Fruit fly (Drosophila melanogaster): ENCODE data around the gene mts.

Gene mts

DNA sequence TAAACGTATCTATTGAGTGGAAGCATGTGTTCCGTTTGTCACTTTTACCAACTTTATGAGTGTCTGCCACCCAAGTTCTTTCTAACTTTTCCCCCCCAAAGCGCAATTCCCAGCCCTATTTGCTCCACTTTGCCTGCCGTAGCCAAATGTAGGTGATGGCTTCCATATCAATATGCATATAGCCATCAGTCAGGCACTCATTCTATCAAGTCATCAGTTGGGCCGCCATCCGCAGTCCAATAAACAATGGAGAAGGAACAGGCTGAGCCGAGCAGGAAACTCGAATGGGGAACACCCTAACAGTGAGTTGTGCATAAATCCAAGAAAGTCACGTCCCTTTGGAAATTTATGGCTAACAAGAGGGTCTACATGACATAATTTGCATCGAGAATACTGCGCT lies 19.9 kb upstream of the mts start:
- TF ChIP-seq CG8478 (optimal IDR thresholded peaks at IDR 0.05) (no peak), CTCF (optimal IDR thresholded peaks at IDR 0.05) (no peak)

dm6 chr2L:7808886-7809698 lies 18.4 kb upstream of the mts start:
- no peak for TF ChIP-seq CG8478 (optimal IDR thresholded peaks at IDR 0.05)
- TF ChIP-seq CTCF (optimal IDR thresholded peaks at IDR 0.05) = peak; percentile 73 to 76

DNA sequence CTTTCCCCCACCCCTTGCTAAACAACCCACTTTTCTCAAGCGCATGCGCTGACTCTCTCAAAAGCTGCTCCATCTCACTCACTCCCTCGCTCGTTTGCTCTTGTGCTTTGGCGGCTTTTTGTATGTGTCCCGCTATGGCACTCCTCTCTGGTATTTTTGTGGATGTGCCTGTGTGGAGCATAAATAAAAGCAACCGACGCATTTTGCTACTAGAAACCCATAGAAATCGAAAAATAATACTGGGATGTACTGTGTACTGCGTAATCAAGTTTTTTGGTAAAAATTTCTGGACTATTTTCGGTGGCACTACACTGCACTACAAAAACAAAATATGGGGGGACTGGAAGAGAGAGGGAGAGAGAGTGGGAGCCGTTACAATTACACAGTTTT lies 17.8 kb upstream of the mts start:
- no peak for TF ChIP-seq CG8478 (optimal IDR thresholded peaks at IDR 0.05)
- TF ChIP-seq CTCF (optimal IDR thresholded peaks at IDR 0.05) = no peak

DNA sequence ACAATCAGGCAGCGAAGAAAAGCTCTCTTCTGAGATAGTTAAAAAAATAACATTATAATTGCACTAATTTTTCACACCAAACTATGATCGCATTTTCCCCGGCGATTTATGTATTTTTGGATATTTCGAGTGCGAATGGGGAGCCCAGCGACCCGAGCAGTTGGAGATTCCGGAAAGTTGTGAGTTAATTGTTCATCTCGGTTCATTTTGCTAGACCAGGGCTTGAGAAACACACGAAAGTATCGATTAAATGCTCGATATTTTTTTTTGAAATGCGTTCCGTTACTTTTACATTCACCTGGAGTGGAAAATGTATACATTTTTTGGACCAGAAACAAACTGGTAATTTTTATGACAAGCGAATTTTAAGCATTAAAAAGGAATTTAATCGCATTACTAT lies 16.9 kb upstream of the mts start, which contains the start of gene Cdc14:
TSS of gene Cdc14 (minus strand) at position 185 of the 400 bp plus-strand sequence.
- TF ChIP-seq CG8478 (optimal IDR thresholded peaks at IDR 0.05) = no peak
- TF ChIP-seq CTCF (optimal IDR thresholded peaks at IDR 0.05) = peak in 1 of 2 experiments; percentile 1

DNA sequence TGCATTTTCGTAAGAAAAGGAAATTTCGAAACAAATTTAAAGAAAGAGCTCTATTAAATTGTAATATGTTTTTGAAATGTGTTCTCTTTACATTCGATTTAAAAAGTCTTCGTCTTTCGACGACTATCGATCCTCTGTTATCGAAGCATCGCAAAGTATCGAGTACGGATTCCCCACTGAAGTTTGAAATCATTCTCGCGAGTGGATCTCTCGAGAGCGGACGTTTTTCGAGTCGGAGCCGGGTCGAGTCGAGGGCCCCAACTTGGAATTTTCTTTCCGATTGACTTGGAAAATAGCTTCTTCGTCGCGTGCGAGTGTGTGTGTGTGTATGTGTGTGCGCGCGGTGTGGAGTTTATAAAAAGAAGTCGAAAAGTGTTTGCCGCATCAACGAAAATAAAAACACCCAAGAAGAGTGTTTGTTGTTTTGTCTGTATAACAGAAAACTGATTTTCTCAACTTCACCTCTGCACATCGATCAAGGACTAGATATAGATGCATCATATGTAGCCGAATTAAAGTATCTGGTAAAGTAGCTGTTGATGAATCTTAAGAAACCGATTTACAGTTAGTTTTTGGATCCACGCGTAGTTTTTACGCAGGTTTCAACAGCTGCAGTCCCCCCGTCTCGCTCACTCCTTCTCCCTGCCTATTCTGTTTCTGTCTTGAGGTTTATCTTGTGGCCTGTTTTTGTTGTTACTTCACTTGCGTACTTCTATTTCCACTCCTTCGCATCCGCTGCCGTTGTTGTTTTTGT lies 16.0 kb upstream of the mts start, which contains the start of gene LanB1:
TSS of gene LanB1 (plus strand) at position 190 of the 754 bp plus-strand sequence.
- TF ChIP-seq CG8478 (optimal IDR thresholded peaks at IDR 0.05) (no peak), CTCF (optimal IDR thresholded peaks at IDR 0.05) (no peak)

DNA sequence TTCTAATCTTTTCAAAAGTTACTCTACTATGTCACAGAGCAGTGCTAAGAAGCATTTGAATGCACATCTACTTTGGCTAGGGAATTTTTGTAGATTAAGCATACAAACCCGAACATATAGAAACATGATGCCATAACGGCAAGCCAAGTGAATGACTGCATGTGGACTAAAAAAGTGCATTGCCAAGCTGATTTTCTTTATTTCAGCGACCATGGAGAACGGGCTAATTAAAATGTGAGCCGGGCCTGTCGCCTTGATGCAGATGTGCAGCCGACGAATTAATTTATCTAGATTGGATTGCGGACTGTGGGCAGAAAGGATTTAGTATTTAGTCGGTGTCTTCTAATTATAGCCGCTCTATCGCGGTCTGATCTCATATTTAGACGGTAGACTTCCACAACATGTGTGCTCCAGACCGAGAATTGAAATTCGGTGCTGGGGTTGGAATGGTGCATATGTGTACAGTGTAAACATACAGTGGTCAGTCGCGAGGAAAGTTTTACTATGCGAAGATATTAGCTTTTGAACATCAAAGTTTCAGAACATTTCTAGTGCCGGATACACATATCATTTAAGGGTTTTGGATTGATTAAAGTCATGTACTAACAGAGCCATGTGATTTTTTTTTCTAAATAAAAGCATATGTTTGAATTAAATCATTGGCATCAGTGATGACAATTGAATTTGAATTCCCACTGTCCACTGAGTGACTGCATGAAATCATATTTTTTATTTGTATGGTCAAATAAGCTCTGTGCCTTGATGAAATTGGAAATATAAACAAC lies 14.7 kb upstream of the mts start:
- TF ChIP-seq CG8478 (optimal IDR thresholded peaks at IDR 0.05) (no peak), CTCF (optimal IDR thresholded peaks at IDR 0.05) (no peak)

DNA sequence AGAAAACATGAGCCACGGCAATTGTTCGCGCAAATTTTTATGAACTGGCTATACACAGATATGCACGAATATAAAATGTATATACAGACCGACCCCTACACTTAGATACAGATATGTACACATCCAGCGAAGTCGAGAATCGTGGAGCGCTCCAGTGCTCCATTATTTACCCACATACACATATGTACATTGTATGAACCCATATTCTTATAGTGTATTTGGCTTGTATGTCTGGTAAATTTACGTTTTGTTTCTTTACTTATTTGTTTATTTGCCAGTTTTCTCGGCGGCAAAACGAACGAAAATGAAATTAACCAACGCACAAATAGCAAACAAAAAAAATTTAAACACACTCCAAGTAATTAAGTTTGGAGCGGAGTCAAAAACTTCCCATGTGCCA lies 14.1 kb upstream of the mts start:
- no peak for TF ChIP-seq CG8478 (optimal IDR thresholded peaks at IDR 0.05)
- no peak for TF ChIP-seq CTCF (optimal IDR thresholded peaks at IDR 0.05)

- no peak for TF ChIP-seq CTCF (optimal IDR thresholded peaks at IDR 0.05)
- no peak for TF ChIP-seq CG8478 (optimal IDR thresholded peaks at IDR 0.05)
Observed at dm6 chr2L:7820408-7820807, 7.0 kb upstream of the mts start.

DNA sequence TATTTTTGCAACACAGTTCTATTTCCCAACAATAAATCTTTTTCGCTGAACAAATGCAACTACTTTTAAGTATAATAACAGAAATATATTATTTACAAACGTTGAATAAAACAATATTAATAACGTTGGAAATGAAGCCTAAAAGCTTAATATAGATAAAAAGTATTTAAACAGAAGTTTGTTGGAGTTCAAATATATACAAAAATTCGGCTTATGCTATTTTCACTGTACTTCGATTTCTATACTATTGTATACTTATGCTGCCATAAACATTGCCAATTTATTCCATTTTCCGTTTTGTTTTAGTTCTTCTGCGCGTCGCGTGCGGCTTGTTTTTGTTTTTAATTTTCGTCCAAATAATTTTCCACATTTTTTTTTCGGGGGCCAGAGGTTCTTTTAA lies 6.6 kb upstream of the mts start, which contains the start of gene CG7115:
TSS of gene CG7115 (plus strand) at position 301 of the 400 bp plus-strand sequence.
- TF ChIP-seq CTCF (optimal IDR thresholded peaks at IDR 0.05) = no peak
- TF ChIP-seq CG8478 (optimal IDR thresholded peaks at IDR 0.05) = no peak

dm6 chr2L:7821279-7821848 lies 6.1 kb upstream of the mts start:
- TF ChIP-seq CG8478 (optimal IDR thresholded peaks at IDR 0.05) = no peak

DNA sequence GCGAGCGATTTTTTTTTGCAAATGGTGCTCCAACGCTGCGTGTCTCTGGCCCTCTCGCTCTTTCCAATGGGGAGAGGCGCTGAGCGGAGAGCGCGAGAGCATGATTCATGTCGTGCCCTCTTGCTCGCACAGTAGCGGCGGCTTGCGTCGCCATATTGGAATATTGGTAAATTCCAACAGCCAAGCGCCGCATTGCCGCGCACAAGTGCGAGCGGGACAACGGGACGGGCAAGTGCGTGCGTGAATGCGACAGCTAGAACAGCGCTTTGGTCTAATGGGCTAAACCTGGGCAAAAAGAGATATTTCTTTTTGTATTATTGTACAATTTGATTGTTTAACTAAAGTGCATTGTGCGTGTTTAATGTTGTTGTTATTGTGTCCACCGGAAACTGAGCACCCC lies 781 bp downstream of the mts start:
- TF ChIP-seq CTCF (optimal IDR thresholded peaks at IDR 0.05) (peak; percentile 22 to 60), CG8478 (optimal IDR thresholded peaks at IDR 0.05) (no peak)

dm6 chr2L:7828901-7829300 lies 1.5 kb downstream of the mts start:
- TF ChIP-seq CTCF (optimal IDR thresholded peaks at IDR 0.05) (no peak), CG8478 (optimal IDR thresholded peaks at IDR 0.05) (no peak)

- TF ChIP-seq CTCF (optimal IDR thresholded peaks at IDR 0.05) (no peak), CG8478 (optimal IDR thresholded peaks at IDR 0.05) (no peak)
Observed at dm6 chr2L:7833238-7833637, 5.8 kb downstream of the mts start.

dm6 chr2L:7833650-7834049 lies 6.2 kb downstream of the mts start:
- no peak for TF ChIP-seq CTCF (optimal IDR thresholded peaks at IDR 0.05)
- TF ChIP-seq CG8478 (optimal IDR thresholded peaks at IDR 0.05) = no peak

- TF ChIP-seq CTCF (optimal IDR thresholded peaks at IDR 0.05) (no peak), CG8478 (optimal IDR thresholded peaks at IDR 0.05) (no peak)
Observed at dm6 chr2L:7838024-7838423, 10.6 kb downstream of the mts start.

All from S2 (cell line).